Worm (Caenorhabditis elegans) whole organism, L3 larva: ENCODE results near the gene mig-22.

ENCODE experiments used
- R02D3.7 ChIP-seq: fragments of 150-350 bp; optimal IDR thresholded peaks from 2 replicates; lab custom pipeline; 2014; ENCODE audit warnings: missing biosample characterization, missing genetic modification characterization
- ama-1 ChIP-seq: fragments of 150-350 bp; optimal IDR thresholded peaks from 2 replicates; lab custom pipeline; 2018
- ceh-16 ChIP-seq: sonication (generic microtip); optimal IDR thresholded peaks from 2 replicates; lab custom pipeline; 2017; ENCODE audit warnings: missing biosample characterization, missing genetic modification characterization
- elt-1 ChIP-seq: fragments of 150-350 bp; optimal IDR thresholded peaks from 2 replicates; lab custom pipeline; 2014; ENCODE audit warnings: missing biosample characterization, missing genetic modification characterization
- fkh-10 ChIP-seq: sonication (generic microtip); optimal IDR thresholded peaks from 2 replicates; lab custom pipeline; 2017; ENCODE audit warnings: missing biosample characterization, missing genetic modification reagents, missing genetic modification characterization
- fos-1 ChIP-seq: fragments of 150-350 bp; optimal IDR thresholded peaks from 2 replicates; lab custom pipeline; 2014; ENCODE audit warnings: missing biosample characterization, missing genetic modification characterization
- hmg-11 ChIP-seq: sonication (generic microtip); optimal IDR thresholded peaks from 2 replicates; lab custom pipeline; 2016; ENCODE audit warnings: missing genetic modification characterization, missing compliant biosample characterization
- mdl-1 ChIP-seq: fragments of 150-350 bp; optimal IDR thresholded peaks from 2 replicates; lab custom pipeline; 2014; ENCODE audit warnings: missing biosample characterization, missing genetic modification characterization
- nhr-11 ChIP-seq: fragments of 150-350 bp; optimal IDR thresholded peaks from 2 replicates; lab custom pipeline; 2014; ENCODE audit warnings: missing biosample characterization, missing genetic modification characterization
- nhr-237 ChIP-seq: fragments of 150-350 bp; optimal IDR thresholded peaks from 2 replicates; lab custom pipeline; 2014; ENCODE audit warnings: missing biosample characterization, missing genetic modification characterization
- pha-4 ChIP-seq: fragments of 150-350 bp; optimal IDR thresholded peaks from 2 replicates; lab custom pipeline; 2014; ENCODE audit warnings: missing biosample characterization, missing genetic modification reagents, missing genetic modification characterization
- sea-2 ChIP-seq: fragments of 150-350 bp; sonication (generic microtip); optimal IDR thresholded peaks from 4 replicates; lab custom pipeline; 2014; ENCODE audit warnings: missing biosample characterization, missing genetic modification reagents, missing genetic modification characterization
- snpc-4 ChIP-seq: fragments of 150-350 bp; optimal IDR thresholded peaks from 2 replicates; lab custom pipeline; 2014; ENCODE audit warnings: missing biosample characterization, missing genetic modification characterization
- tbx-2 ChIP-seq: sonication (generic microtip); optimal IDR thresholded peaks from 2 replicates; lab custom pipeline; 2016; ENCODE audit warnings: mild to moderate bottlenecking, missing genetic modification characterization, missing compliant biosample characterization

ce11 chrIII:8737391-8737790 lies 29.8 kb downstream of the mig-22 start:
- TF ChIP-seq tbx-2 (tag; lab: Kevin White, UChicago): no peak
- TF ChIP-seq mdl-1 (tag; lab: Kevin White, UChicago): no peak
- no peak for TF ChIP-seq pha-4 (tag; lab: Kevin White, UChicago)
- no peak for TF ChIP-seq nhr-237 (tag; lab: Kevin White, UChicago)
- no peak for TF ChIP-seq fkh-10
- TF ChIP-seq hmg-11 (tag; lab: Kevin White, UChicago): no peak
- TF ChIP-seq nhr-11 (tag; lab: Kevin White, UChicago): no peak
- TF ChIP-seq snpc-4: no peak
- TF ChIP-seq sea-2 (GFP tag; lab: Kevin White, UChicago): no peak
- TF ChIP-seq R02D3.7 (tag; lab: Kevin White, UChicago): no peak
- no peak for TF ChIP-seq elt-1 (tag; lab: Kevin White, UChicago)
- TF ChIP-seq fos-1 (tag; lab: Kevin White, UChicago): no peak
- TF ChIP-seq ceh-16: no peak
- no peak for TF ChIP-seq ama-1 (lab: Kevin White, UChicago)
